Fruit fly (Drosophila melanogaster): ENCODE results near the gene Sec20.

The Sec20 gene

DNA sequence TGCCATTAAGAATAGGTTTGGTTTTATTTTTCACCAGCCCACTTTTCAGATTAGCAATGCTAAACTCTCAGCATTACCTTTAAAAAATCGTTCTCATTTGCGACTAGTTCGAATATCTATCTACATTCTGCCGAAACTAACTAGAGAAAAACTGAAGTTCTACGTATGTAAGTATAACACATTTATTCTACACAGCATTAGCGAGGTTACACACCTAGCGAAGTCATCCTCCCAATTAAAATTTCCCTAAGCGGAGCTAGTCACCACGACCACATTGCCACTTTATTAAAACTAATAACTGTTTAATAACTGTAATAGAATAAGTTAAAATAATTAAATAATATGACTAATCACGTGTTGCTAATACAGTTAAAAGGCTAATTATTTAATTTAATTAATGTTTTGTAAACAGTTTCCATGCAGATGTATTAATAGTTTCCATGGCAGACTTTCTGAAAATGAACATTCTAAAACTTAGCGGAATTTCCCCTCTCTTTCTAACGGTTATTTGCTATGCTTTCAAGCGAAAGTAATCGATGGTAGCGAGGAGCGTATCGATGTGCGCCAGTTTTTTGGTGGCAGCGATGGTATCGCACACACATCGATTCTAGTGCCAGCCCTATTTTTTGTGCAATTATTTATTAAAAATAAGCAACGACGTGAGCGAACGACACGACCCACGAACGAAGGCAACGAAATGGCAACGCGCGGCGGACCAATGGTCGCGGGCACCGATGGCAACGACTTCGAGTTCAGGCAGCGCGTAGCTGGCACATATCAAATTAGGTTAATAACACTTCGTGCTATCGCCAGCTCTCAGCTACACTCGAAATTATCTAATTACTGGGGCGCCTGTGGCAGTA lies 45.4 kb downstream of the Sec20 start, which contains the start of gene jagn:
Gene jagn, plus strand, starts transcription at position 585 of the 863 bp plus-strand sequence.
- peak; percentile 63 to 77 for TF ChIP-seq CTCF (optimal IDR thresholded peaks at IDR 0.05)
- TF ChIP-seq CG8478 (optimal IDR thresholded peaks at IDR 0.05): no peak

DNA sequence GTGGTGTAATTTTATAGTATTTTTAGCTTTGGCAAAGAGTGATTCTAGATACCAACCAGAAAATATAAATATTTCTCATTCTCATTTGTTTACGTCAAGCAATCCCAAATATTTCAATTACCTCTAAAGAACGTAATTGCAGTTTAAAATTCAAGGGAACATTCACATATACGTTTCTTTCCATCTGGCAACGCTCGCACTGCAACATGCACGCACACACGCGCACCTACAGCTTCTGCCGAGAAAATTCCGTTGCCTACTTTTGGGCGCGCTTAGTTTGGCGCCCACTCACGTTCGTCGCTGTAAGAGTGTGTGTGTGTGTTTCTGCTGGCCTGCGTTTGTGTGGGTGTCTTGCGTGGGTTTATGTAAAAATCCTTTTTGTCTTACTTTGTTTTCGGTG lies 51.9 kb downstream of the Sec20 start:
- TF ChIP-seq CG8478 (optimal IDR thresholded peaks at IDR 0.05): no peak
- peak; percentile 29 to 47 for TF ChIP-seq CTCF (optimal IDR thresholded peaks at IDR 0.05)
